Worm (Caenorhabditis elegans) whole organism, mixed stage, embryonic: ENCODE measurements around the gene rps-23.

Experiments
- elt-3 ChIP-seq: fragments of 150-350 bp; optimal IDR thresholded peaks from 2 replicates; lab custom pipeline; 2014; ENCODE audit warnings: missing biosample characterization, missing genetic modification characterization
- nhr-12 ChIP-seq: fragments of 150-350 bp; optimal IDR thresholded peaks from 2 replicates; lab custom pipeline; 2014; ENCODE audit warnings: missing biosample characterization, missing genetic modification characterization

ce11 chrIV:12416629-12417404 lies 26.0 kb upstream of the rps-23 start:
- TF ChIP-seq elt-3 (tag; lab: Kevin White, UChicago) (no peak), nhr-12 (tag; lab: Kevin White, UChicago) (no peak)
